Worm (Caenorhabditis elegans) whole organism, L4/young adult: ENCODE results near the gene rbm-34.

Experiments
- dao-5 ChIP-seq: sonication (generic microtip); optimal IDR thresholded peaks from 2 replicates; lab custom pipeline; 2016; ENCODE audit warnings: missing genotype, missing genetic modification characterization, moderate library complexity, missing compliant biosample characterization
- him-1 ChIP-seq: sonication (generic microtip); optimal IDR thresholded peaks from 2 replicates; lab custom pipeline; 2016; ENCODE audit warnings: missing genotype, missing genetic modification reagents, missing genetic modification characterization, missing compliant biosample characterization

DNA sequence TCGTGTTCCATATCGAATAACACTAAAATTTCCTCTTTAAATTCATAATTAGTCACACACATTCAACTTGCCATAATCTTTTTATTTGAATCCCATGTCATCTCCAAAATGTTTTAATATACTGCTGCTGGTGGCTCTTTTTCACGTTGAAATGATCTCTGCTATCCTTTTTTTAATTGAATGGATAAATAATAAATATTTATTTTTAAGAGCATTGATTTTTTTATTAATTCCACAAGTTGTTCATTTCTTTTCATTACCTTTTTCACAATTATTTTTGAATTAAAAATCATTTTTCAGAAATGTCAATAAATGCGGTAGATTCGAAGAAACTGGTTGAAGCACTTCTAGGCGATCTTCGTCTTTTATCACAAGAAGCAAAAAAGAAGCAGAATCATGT lies 11.3 kb downstream of the rbm-34 start, which contains the start of gene mon-2:
- TF ChIP-seq him-1 (tag; lab: Kevin White, UChicago) (no peak), dao-5 (tag; lab: Kevin White, UChicago) (no peak)
